Fruit fly (Drosophila melanogaster) S2 (cell line): ENCODE results near the gene CG9921.

ENCODE experiments used
- CG8478 ChIP-seq: fragments of >200 bp; optimal IDR thresholded peaks from 2 replicates; lab custom pipeline; 2018
- CTCF ChIP-seq, 2 experiments: fragments of >200 bp; optimal IDR thresholded peaks; 2 replicates each; lab custom pipeline; 2018

DNA sequence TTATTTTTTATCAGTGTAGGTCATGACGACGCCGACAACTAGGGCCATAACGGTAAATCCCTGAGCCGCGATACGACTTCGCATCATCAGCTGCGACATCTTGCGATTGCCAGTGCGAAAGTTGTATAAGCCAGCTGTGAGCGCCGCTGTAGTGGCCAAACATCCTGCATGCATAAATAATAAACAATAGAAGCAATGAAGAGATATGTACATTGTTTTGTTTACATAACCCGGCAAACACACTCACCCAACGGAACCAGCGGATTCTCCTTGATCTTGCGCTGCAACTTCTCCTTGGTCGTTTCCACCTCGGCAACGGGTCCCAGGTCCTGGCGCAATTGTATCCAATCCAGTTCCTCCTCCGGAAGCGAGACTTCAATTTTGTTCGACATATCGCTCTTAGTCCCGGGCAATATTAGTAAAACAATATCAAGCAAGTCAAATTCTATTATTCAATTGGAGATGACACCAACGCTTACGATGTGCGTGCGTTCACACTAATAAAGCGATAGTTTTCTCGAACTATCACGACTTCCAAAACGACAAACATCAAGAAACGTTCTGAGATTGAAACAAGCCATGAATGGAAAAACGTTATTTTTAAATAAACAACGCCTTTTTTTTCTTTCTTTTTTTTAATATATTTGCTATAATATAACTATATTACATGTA lies 1.7 kb downstream of the CG9921 start:
- no peak for TF ChIP-seq CG8478 (lab: Kevin White, UChicago)
- no peak for TF ChIP-seq CTCF (optimal IDR thresholded peaks at IDR 0.05; lab: Kevin White, UChicago)
